Fruit fly (Drosophila melanogaster): Measurements from ENCODE around the gene CG34367.
A peak's percentile ranks its signal among the peaks of the same experiment; 100 is the strongest.

CG34367 gene

DNA sequence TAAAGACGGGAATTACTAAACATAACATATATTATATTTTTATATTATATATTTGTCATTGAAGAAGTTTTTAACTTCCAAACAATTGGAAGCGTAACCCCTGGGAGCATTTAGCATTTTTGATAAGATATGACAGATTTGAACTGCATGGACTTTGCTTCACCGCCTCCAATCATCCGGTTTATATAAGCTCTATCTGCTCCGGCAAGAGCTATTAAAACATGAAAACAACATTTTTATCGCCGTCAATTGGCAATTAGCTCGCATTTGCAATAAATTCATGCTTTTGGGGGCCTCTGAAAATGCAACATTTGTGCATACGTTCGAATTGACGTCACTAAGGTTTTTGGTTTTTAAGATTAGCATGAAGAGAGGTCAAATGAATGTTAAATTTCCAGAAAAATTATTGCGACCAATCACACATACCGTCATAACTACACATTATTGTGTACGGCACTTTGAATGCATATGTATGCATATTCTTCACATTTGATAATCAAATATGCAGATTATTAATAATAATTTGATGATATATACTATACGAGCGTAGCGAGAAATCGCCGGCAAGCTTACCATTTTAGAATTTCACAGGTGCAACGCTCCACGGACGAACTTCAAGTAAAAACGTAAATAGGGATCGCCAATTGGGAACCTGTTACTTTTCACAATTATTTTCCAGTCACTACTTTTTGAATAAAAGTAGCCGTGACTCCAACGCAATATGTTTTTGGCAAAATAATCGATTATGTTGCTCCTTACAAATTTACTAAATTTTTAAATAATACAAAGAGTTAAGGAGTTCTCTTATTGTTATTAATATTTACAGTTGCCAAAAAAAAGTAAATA is 42.2 kb upstream of the CG34367 start, which contains the start of gene Mdh1 (continued):
- no peak for TF ChIP-seq Lim3 (GFP tag; IDR thresholded peaks at IDR 0.05)
- TF ChIP-seq Nf-YC (tag; optimal IDR thresholded peaks at IDR 0.05), result peak; percentile 29
- TF ChIP-seq CG4730 (GFP tag; IDR thresholded peaks at IDR 0.05), result no peak
- TF ChIP-seq CG9437 (GFP tag; optimal IDR thresholded peaks at IDR 0.05), result peak; percentile 63
- peak; percentile 35 for TF ChIP-seq pzg (GFP tag; optimal IDR thresholded peaks at IDR 0.05)
- no peak; the same call in 1 of the 2 replicates for TF ChIP-seq Bgb (GFP tag; IDR thresholded peaks at IDR 0.05; ENCODE audit: partially characterized antibody)

DNA sequence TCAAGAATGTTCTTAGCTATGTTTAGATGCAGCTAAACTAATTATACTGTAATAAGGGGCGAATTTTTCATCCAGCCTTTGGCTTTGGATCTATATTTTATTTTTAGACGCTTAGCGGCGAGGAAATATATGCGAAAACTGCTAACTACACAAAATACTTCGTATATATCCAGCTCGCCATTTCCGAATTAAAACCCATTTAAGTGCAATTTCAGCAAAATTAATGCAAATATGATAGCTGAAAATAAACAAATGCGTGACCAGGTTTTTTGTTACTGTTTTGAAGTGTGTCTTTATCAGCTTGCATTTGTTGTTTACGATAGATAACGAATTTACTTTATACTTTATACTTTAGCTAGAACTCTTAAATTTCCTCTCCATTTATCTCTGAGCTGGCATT is 41.3 kb upstream of the CG34367 start:
- peak in 1 of 2 experiments; percentile 13 for TF ChIP-seq eve (GFP tag; optimal IDR thresholded peaks at IDR 0.05)
- no peak for TF ChIP-seq CG31224 (GFP tag; IDR thresholded peaks at IDR 0.05)

DNA sequence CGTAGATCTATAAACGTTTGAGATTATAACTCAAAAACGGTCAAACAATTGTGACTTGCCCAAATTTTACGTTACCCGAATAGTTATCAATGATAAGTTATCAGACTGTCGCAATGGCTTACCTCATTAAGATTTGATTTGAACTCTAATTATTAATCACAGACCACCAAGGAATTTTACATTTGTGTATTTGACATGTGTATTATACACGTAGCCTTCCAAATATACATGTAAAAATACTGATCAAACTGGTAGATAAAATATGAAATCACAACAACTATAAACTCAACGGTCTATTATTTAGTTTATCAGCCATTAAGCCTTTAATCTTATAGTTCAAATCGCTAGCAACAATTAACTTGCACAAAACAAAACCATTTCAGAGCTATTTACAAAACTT is 39.8 kb upstream of the CG34367 start:
- TF ChIP-seq CG15073 (GFP tag; optimal IDR thresholded peaks at IDR 0.05) (no peak), D (optimal IDR thresholded peaks at IDR 0.05) (no peak), D (GFP tag; optimal IDR thresholded peaks at IDR 0.05) (no peak), Bgb (GFP tag; IDR thresholded peaks at IDR 0.05; ENCODE audit: partially characterized antibody) (peak; percentile 60), run (tag; optimal IDR thresholded peaks at IDR 0.05) (no peak), CG10147 (GFP tag; optimal IDR thresholded peaks at IDR 0.05) (no peak), CG32772 (GFP tag; IDR thresholded peaks at IDR 0.05) (no peak), grn (GFP tag; optimal IDR thresholded peaks at IDR 0.05) (peak; percentile 69), insv (GFP tag; optimal IDR thresholded peaks at IDR 0.05) (no peak), aop (GFP tag; IDR thresholded peaks at IDR 0.05) (no peak), odd (GFP tag; optimal IDR thresholded peaks at IDR 0.05) (no peak), dati (GFP tag; IDR thresholded peaks at IDR 0.05) (no peak), amos (GFP tag; IDR thresholded peaks at IDR 0.05; ENCODE audit: partially characterized antibody) (peak; percentile 48; the same call in 1 of the 2 replicates), Neu2 (GFP tag; optimal IDR thresholded peaks at IDR 0.05; ENCODE audit: borderline replicate concordance) (no peak), her (GFP tag; optimal IDR thresholded peaks at IDR 0.05) (no peak), Ptx1 (GFP tag; IDR thresholded peaks at IDR 0.05) (no peak), pita (GFP tag; optimal IDR thresholded peaks at IDR 0.05) (no peak), sens (GFP tag) (no peak), CG12219 (GFP tag; optimal IDR thresholded peaks at IDR 0.05) (no peak), zfh1 (GFP tag; IDR thresholded peaks at IDR 0.05) (no peak), Trl (optimal IDR thresholded peaks at IDR 0.05) (no peak), Trl (GFP tag; optimal IDR thresholded peaks at IDR 0.05) (no peak), Dip3 (GFP tag; optimal IDR thresholded peaks at IDR 0.05) (no peak), CG2678 (tag; optimal IDR thresholded peaks at IDR 0.05) (no peak), CG3995 (GFP tag; optimal IDR thresholded peaks at IDR 0.05) (no peak), Atf-2 (GFP tag; optimal IDR thresholded peaks at IDR 0.05) (no peak), seq (GFP tag; IDR thresholded peaks at IDR 0.05) (no peak), ci (GFP tag; IDR thresholded peaks at IDR 0.05) (no peak; the same call in 2 of the 3 replicates), CG3163 (GFP tag; optimal IDR thresholded peaks at IDR 0.05) (no peak), Deaf1 (tag; optimal IDR thresholded peaks at IDR 0.05) (no peak), CG4404 (GFP tag; IDR thresholded peaks at IDR 0.05) (no peak), CG13296 (GFP tag; optimal IDR thresholded peaks at IDR 0.05) (no peak), zen (tag; optimal IDR thresholded peaks at IDR 0.05) (no peak), CG11093 (GFP tag; IDR thresholded peaks at IDR 0.05) (no peak), ken (GFP tag; IDR thresholded peaks at IDR 0.05) (no peak), Meics (GFP tag; optimal IDR thresholded peaks at IDR 0.05) (no peak), CG8924 (tag; optimal IDR thresholded peaks at IDR 0.05) (no peak), CG4730 (GFP tag; IDR thresholded peaks at IDR 0.05) (no peak), CG9727 (GFP tag; optimal IDR thresholded peaks at IDR 0.05) (no peak), CG9817 (tag; optimal IDR thresholded peaks at IDR 0.05) (no peak), CG5180 (GFP tag; optimal IDR thresholded peaks at IDR 0.05) (no peak)

Data from whole organism, embryonic.